Fruit fly (Drosophila melanogaster): ENCODE measurements around the gene Son.

Gene Son

DNA sequence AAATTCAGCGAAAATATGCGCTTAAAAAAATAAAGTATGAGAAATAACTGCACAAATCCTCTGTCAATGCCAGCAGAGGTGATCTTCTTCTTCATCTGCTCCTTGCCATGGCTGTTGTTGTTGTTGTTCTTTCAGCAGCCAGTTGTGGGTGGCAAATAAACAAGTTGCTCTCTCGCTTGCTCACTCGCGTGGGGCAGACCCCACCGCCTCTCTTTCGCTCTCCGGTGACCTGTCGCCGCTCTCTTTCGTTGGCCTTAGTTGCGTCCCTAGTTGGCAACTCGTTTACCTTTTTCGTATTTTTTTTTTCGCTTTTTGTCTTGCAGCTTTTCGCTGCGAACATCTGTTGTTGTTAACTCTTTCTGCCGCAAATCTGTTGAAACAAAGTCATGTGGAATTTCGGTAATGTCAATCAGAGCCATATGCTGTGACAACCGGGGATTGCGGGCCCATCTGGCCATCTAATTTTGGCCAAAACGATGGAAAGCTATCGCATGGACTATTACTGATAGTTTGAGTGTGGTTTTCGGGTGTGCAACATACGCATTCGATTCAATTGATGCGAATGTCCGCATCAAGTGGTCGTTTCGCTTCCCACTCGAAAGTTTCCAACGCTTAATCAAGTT is 43.1 kb upstream of the Son start:
- TF ChIP-seq Dif (GFP tag; optimal IDR thresholded peaks at IDR 0.05; ENCODE audit: partially characterized antibody): peak; percentile 85
- no peak for TF ChIP-seq sage (GFP tag; optimal IDR thresholded peaks at IDR 0.05)
- peak; percentile 36 for TF ChIP-seq Vsx2 (GFP tag; optimal IDR thresholded peaks at IDR 0.05; ENCODE audit: partially characterized antibody)
- TF ChIP-seq brk (GFP tag; optimal IDR thresholded peaks at IDR 0.05): no peak
- TF ChIP-seq OdsH (GFP tag; optimal IDR thresholded peaks at IDR 0.05): no peak
- TF ChIP-seq dl (GFP tag; optimal IDR thresholded peaks at IDR 0.05; ENCODE audit: insufficient read depth in 1 of 2, partially characterized antibody in 2 of 2): peak; percentile 80 to 85

DNA sequence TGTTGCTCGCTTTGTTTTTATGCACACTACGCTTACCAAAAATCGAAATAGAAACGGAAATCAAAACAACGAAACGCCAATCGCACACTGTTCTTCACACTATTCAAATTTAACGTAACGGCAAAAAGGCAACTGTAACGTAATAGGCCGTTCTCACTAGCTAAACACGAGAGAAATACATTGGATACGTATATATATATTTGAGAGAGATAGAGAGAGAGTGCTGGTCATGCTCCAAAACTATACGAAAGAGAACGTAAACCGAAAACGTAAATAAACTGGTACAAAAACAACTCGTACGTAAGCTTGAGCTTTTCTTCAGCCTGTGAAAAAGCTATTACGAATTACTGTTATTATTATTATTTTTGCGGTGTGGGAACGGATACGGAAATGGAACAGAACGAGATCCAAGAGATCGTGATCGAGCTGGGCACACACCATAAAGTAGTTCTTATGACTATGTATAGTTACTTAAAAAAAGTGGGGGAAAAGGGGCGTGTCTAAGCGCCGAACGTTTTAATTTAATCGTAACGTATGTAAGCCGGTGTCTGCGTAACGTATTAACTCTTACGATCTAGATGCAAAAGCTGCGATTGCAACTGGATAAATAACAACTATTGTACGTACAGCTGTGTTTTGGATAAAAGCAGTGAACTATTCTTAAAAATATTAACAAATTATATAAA is 34.2 kb upstream of the Son start:
- peak; percentile 29 for TF ChIP-seq N (GFP tag; optimal IDR thresholded peaks at IDR 0.05)
- TF ChIP-seq psq (GFP tag; optimal IDR thresholded peaks at IDR 0.05): no peak
- TF ChIP-seq Sp1 (GFP tag; optimal IDR thresholded peaks at IDR 0.05): no peak
- no peak for TF ChIP-seq Mio (GFP tag; optimal IDR thresholded peaks at IDR 0.05)

- peak; percentile 82 for TF ChIP-seq Dfd (GFP tag; optimal IDR thresholded peaks at IDR 0.05)
- no peak for TF ChIP-seq rgr (GFP tag; optimal IDR thresholded peaks at IDR 0.05)
These were observed 30.9 kb upstream of the Son start for dm6 chr3R:9546808-9547381.

DNA sequence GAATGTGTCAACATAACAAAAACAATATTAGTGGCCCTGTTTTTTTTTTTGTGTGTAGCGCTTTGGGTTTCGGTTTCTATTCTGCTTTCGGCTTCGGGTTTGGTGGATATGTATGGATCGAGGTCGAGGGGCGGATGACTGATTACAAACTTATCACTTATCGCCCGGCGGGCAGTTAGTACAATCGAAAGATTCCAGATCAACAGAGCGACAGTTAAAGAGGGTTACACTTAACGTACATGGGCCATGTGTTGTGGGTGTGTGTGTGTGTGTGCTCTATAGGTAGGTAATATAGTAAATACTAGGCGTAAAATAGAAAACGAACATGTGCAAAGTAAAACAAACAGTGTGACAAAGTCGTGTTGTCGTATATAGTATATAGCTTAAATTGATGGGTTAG is 29.1 kb upstream of the Son start:
- TF ChIP-seq CG32264 (GFP tag; optimal IDR thresholded peaks at IDR 0.05) (no peak), foxo (GFP tag; optimal IDR thresholded peaks at IDR 0.05) (no peak)

dm6 chr3R:9550265-9551012 is 27.4 kb upstream of the Son start:
- TF ChIP-seq ey (GFP tag; optimal IDR thresholded peaks at IDR 0.05) (no peak), Hnf4 (GFP tag; optimal IDR thresholded peaks at IDR 0.05) (peak; percentile 70), dl (GFP tag; optimal IDR thresholded peaks at IDR 0.05; ENCODE audit: insufficient read depth in 1 of 2, partially characterized antibody in 2 of 2) (peak; percentile 99), Myc (optimal IDR thresholded peaks at IDR 0.05) (no peak), jim (GFP tag; optimal IDR thresholded peaks at IDR 0.05) (no peak), usp (GFP tag; optimal IDR thresholded peaks at IDR 0.05) (no peak), HLH106 (tag; optimal IDR thresholded peaks at IDR 0.05) (no peak), pan (optimal IDR thresholded peaks at IDR 0.05) (no peak), dsf (GFP tag; optimal IDR thresholded peaks at IDR 0.05; ENCODE audit: borderline replicate concordance) (no peak), h (GFP tag; optimal IDR thresholded peaks at IDR 0.05) (peak; percentile 30), br (GFP tag; optimal IDR thresholded peaks at IDR 0.05) (peak; percentile 26), brk (GFP tag; optimal IDR thresholded peaks at IDR 0.05) (peak; percentile 24), GATAd (GFP tag; optimal IDR thresholded peaks at IDR 0.05) (no peak), Vsx2 (GFP tag; optimal IDR thresholded peaks at IDR 0.05; ENCODE audit: partially characterized antibody) (peak; percentile 98), CG32264 (GFP tag; optimal IDR thresholded peaks at IDR 0.05) (peak; percentile 16), Dif (GFP tag; optimal IDR thresholded peaks at IDR 0.05; ENCODE audit: partially characterized antibody) (peak; percentile 100), Jra (GFP tag; optimal IDR thresholded peaks at IDR 0.05) (peak; percentile 31), dmrt93B (GFP tag; optimal IDR thresholded peaks at IDR 0.05) (no peak), N (GFP tag; optimal IDR thresholded peaks at IDR 0.05) (peak; percentile 56), Hr83 (GFP tag; optimal IDR thresholded peaks at IDR 0.05; ENCODE audit: poor library complexity, severe bottlenecking) (peak; percentile 91), fru (GFP tag; optimal IDR thresholded peaks at IDR 0.05) (no peak), sage (GFP tag; optimal IDR thresholded peaks at IDR 0.05) (peak; percentile 66), rgr (GFP tag; optimal IDR thresholded peaks at IDR 0.05) (peak; percentile 10), OdsH (GFP tag; optimal IDR thresholded peaks at IDR 0.05) (peak; percentile 23), Dfd (GFP tag; optimal IDR thresholded peaks at IDR 0.05) (no peak), CG9705 (GFP tag; optimal IDR thresholded peaks at IDR 0.05) (no peak), CrebA (GFP tag; optimal IDR thresholded peaks at IDR 0.05; ENCODE audit: borderline replicate concordance) (no peak), Rel (GFP tag; optimal IDR thresholded peaks at IDR 0.05) (peak; percentile 64), Rel (tag; optimal IDR thresholded peaks at IDR 0.05) (no peak), Hr78 (GFP tag; optimal IDR thresholded peaks at IDR 0.05) (no peak), woc (GFP tag; optimal IDR thresholded peaks at IDR 0.05) (no peak), tai (GFP tag; optimal IDR thresholded peaks at IDR 0.05) (no peak), Abd-B (GFP tag; optimal IDR thresholded peaks at IDR 0.05) (no peak)
